Fruit fly (Drosophila melanogaster): ENCODE data around the gene side-VII.
A peak's percentile ranks its signal among the peaks of the same experiment; 100 is the strongest.

Gene side-VII

dm6 chr3R:9777941-9778360, 38.2 kb upstream of the side-VII start, which contains the start of gene RpS29 (continued):
- TF ChIP-seq CG6765 (GFP tag; optimal IDR thresholded peaks at IDR 0.05) (peak; percentile 83), CG12236 (GFP tag; optimal IDR thresholded peaks at IDR 0.05) (peak; percentile 42), knrl (GFP tag; IDR thresholded peaks at IDR 0.05; ENCODE audit: partially characterized antibody) (peak; percentile 95), CG2199 (GFP tag; IDR thresholded peaks at IDR 0.05) (peak; percentile 55; the same call in 1 of the 3 replicates), CG30403 (GFP tag; optimal IDR thresholded peaks at IDR 0.05) (peak; percentile 80), Taf1 (GFP tag; IDR thresholded peaks at IDR 0.05) (0 out of 2 replicates have a peak, but pooled peaks have one; percentile 50), hb (GFP tag; IDR thresholded peaks at IDR 0.05; ENCODE audit: partially characterized antibody) (peak; percentile 89), oc (tag; optimal IDR thresholded peaks at IDR 0.05) (peak; percentile 63), seq (GFP tag; IDR thresholded peaks at IDR 0.05) (no peak; the same call in 1 of the 2 replicates), Gsc (GFP tag; IDR thresholded peaks at IDR 0.05) (no peak), B-H2 (GFP tag; optimal IDR thresholded peaks at IDR 0.05) (peak; percentile 95), dm (GFP tag; optimal IDR thresholded peaks at IDR 0.05) (peak; percentile 97), psq (GFP tag; optimal IDR thresholded peaks at IDR 0.05) (peak; percentile 50), Neu2 (GFP tag; optimal IDR thresholded peaks at IDR 0.05; ENCODE audit: borderline replicate concordance) (peak; percentile 56), HLH4C (GFP tag; IDR thresholded peaks at IDR 0.05; ENCODE audit: partially characterized antibody) (peak; percentile 82), HLH54F (GFP tag; optimal IDR thresholded peaks at IDR 0.05) (peak; percentile 87), CG17361 (GFP tag; IDR thresholded peaks at IDR 0.05) (peak; percentile 68), Ssrp (tag; optimal IDR thresholded peaks at IDR 0.05) (peak; percentile 16), Gug (GFP tag; IDR thresholded peaks at IDR 0.05) (peak; percentile 87), gcm (GFP tag; optimal IDR thresholded peaks at IDR 0.05) (peak; percentile 74), Ets97D (GFP tag; optimal IDR thresholded peaks at IDR 0.05) (peak; percentile 98), her (GFP tag; optimal IDR thresholded peaks at IDR 0.05) (peak; percentile 89), ab (GFP tag; optimal IDR thresholded peaks at IDR 0.05) (peak; percentile 57), sima (GFP tag; optimal IDR thresholded peaks at IDR 0.05) (peak; percentile 44), otp (GFP tag; IDR thresholded peaks at IDR 0.05) (peak; percentile 66; the same call in 2 of the 3 replicates), Ets65A (GFP tag) (peak; percentile 99), CG5245 (GFP tag; optimal IDR thresholded peaks at IDR 0.05) (peak; percentile 66), schlank (tag; optimal IDR thresholded peaks at IDR 0.05) (peak; percentile 85), ato (GFP tag; IDR thresholded peaks at IDR 0.05; ENCODE audit: partially characterized antibody) (peak; percentile 88), CG18011 (GFP tag; optimal IDR thresholded peaks at IDR 0.05) (peak; percentile 75), Atf3 (GFP tag; optimal IDR thresholded peaks at IDR 0.05) (peak; percentile 73), fd96Cb (tag; optimal IDR thresholded peaks at IDR 0.05) (peak; percentile 8), CG3995 (GFP tag; optimal IDR thresholded peaks at IDR 0.05) (peak; percentile 74), CG7372 (GFP tag; IDR thresholded peaks at IDR 0.05) (peak; percentile 77), Rfx (GFP tag; IDR thresholded peaks at IDR 0.05) (peak; percentile 95), CG10462 (GFP tag; optimal IDR thresholded peaks at IDR 0.05) (no peak), emc (GFP tag; optimal IDR thresholded peaks at IDR 0.05) (peak; percentile 83), CG8359 (GFP tag; optimal IDR thresholded peaks at IDR 0.05; ENCODE audit: borderline replicate concordance) (no peak), Dip2 (GFP tag; IDR thresholded peaks at IDR 0.05) (no peak), chif (GFP tag; optimal IDR thresholded peaks at IDR 0.05) (peak; percentile 57 to 70), CG16863 (GFP tag; optimal IDR thresholded peaks at IDR 0.05) (peak; percentile 77), inv (GFP tag; IDR thresholded peaks at IDR 0.05; ENCODE audit: partially characterized antibody) (peak; percentile 92), Bgb (GFP tag; IDR thresholded peaks at IDR 0.05; ENCODE audit: partially characterized antibody) (peak; percentile 98), gro (GFP tag; optimal IDR thresholded peaks at IDR 0.05) (peak; percentile 92), pan (optimal IDR thresholded peaks at IDR 0.05) (no peak), pan (GFP tag; optimal IDR thresholded peaks at IDR 0.05 in 1 of 2, IDR thresholded peaks at IDR 0.05 in 1 of 2) (peak in 1 of 2 experiments; percentile 76), zfh2 (GFP tag; optimal IDR thresholded peaks at IDR 0.05) (peak; percentile 87), CG10274 (GFP tag; optimal IDR thresholded peaks at IDR 0.05) (peak; percentile 47), Abd-B (GFP tag; optimal IDR thresholded peaks at IDR 0.05) (peak; percentile 40), CG10959 (GFP tag; IDR thresholded peaks at IDR 0.05) (peak; percentile 41; the same call in 1 of the 2 replicates), sqz (GFP tag; optimal IDR thresholded peaks at IDR 0.05) (peak; percentile 75)

Data from whole organism, embryonic.